Fruit fly (Drosophila melanogaster): Measurements from ENCODE around the gene CG45071.

CG45071 gene

dm6 chr3L:15097878-15098520, 7.7 kb upstream of the CG45071 start, which contains the start of gene Ctps:
Ctps (plus strand) TSS chr3L:15097914.
- TF ChIP-seq CG17801 (GFP tag; optimal IDR thresholded peaks at IDR 0.05; ENCODE audit: partially characterized antibody), result no peak

dm6 chr3L:15098659-15099512, 6.8 kb upstream of the CG45071 start:
- peak; percentile 86 for TF ChIP-seq CG17801 (GFP tag; optimal IDR thresholded peaks at IDR 0.05; ENCODE audit: partially characterized antibody)

dm6 chr3L:15099541-15099940, 6.1 kb upstream of the CG45071 start:
- no peak for TF ChIP-seq CG17801 (GFP tag; optimal IDR thresholded peaks at IDR 0.05; ENCODE audit: partially characterized antibody)

- TF ChIP-seq CG17801 (GFP tag; optimal IDR thresholded peaks at IDR 0.05; ENCODE audit: partially characterized antibody), result no peak
Observed at dm6 chr3L:15100983-15101382, 4.7 kb upstream of the CG45071 start.

dm6 chr3L:15101639-15102413, 3.9 kb upstream of the CG45071 start:
- no peak for TF ChIP-seq CG17801 (GFP tag; optimal IDR thresholded peaks at IDR 0.05; ENCODE audit: partially characterized antibody)

- TF ChIP-seq CG17801 (GFP tag; optimal IDR thresholded peaks at IDR 0.05; ENCODE audit: partially characterized antibody), result no peak
Observed at dm6 chr3L:15102669-15103309, 2.9 kb upstream of the CG45071 start.

dm6 chr3L:15103988-15104848, 1.5 kb upstream of the CG45071 start:
- TF ChIP-seq CG17801 (GFP tag; optimal IDR thresholded peaks at IDR 0.05; ENCODE audit: partially characterized antibody), result no peak

dm6 chr3L:15104849-15105555, 680 bp upstream of the CG45071 start:
- TF ChIP-seq CG17801 (GFP tag; optimal IDR thresholded peaks at IDR 0.05; ENCODE audit: partially characterized antibody), result no peak

dm6 chr3L:15107158-15107775, 1.6 kb downstream of the CG45071 start:
- TF ChIP-seq CG17801 (GFP tag; optimal IDR thresholded peaks at IDR 0.05; ENCODE audit: partially characterized antibody), result no peak

dm6 chr3L:15107776-15108379, 2.2 kb downstream of the CG45071 start:
- peak; percentile 76 for TF ChIP-seq CG17801 (GFP tag; optimal IDR thresholded peaks at IDR 0.05; ENCODE audit: partially characterized antibody)

dm6 chr3L:15108524-15108923, 2.8 kb downstream of the CG45071 start:
- no peak for TF ChIP-seq CG17801 (GFP tag; optimal IDR thresholded peaks at IDR 0.05; ENCODE audit: partially characterized antibody)

- TF ChIP-seq CG17801 (GFP tag; optimal IDR thresholded peaks at IDR 0.05; ENCODE audit: partially characterized antibody), result no peak
Observed at dm6 chr3L:15108948-15109347, 3.3 kb downstream of the CG45071 start.

dm6 chr3L:15113257-15113656, 7.6 kb downstream of the CG45071 start, which contains the start of gene CG13458:
CG13458 (plus strand) TSS chr3L:15113557.
- TF ChIP-seq CG17801 (GFP tag; optimal IDR thresholded peaks at IDR 0.05; ENCODE audit: partially characterized antibody), result no peak

Data from ovary, adult (tissue).